Fruit fly (Drosophila melanogaster) whole organism, prepupa: Measurements from ENCODE around the gene Jon74E.
A peak's percentile ranks its signal among the peaks of the same experiment; 100 is the strongest.

ENCODE experiments used
- Blimp-1 ChIP-seq: fragments of 200-800 bp; sonication (Bioruptor generic); optimal IDR thresholded peaks from 3 replicates; lab custom pipeline; 2017; ENCODE audit warnings: missing biosample characterization, missing genetic modification characterization, mild to moderate bottlenecking, moderate library complexity, missing genetic modification reagents
- CG10631 ChIP-seq: fragments of 200-800 bp; sonication (Bioruptor generic); optimal IDR thresholded peaks from 2 replicates; lab custom pipeline; 2016; ENCODE audit warnings: missing biosample characterization, missing genetic modification characterization
- CG11294 ChIP-seq: fragments of 200-800 bp; sonication (Bioruptor generic); IDR thresholded peaks from 2 replicates; pipeline ENCODE4 v1.3.6; 2022; ENCODE audit warnings: missing biosample characterization, missing genetic modification characterization
- CG11902 ChIP-seq: fragments of 200-800 bp; sonication (Bioruptor generic); optimal IDR thresholded peaks from 3 replicates; lab custom pipeline; 2016; ENCODE audit warnings: missing biosample characterization, missing genetic modification characterization
- CG15336 ChIP-seq: fragments of 200-800 bp; sonication (Bioruptor generic); IDR thresholded peaks from 2 replicates; pipeline ENCODE4 v1.3.6; 2022; ENCODE audit warnings: missing biosample characterization, missing genetic modification characterization
- CG1621 ChIP-seq: fragments of 200-800 bp; sonication (Bioruptor generic); optimal IDR thresholded peaks from 3 replicates; lab custom pipeline; 2018; ENCODE audit warnings: missing biosample characterization, mild to moderate bottlenecking, missing genetic modification characterization
- CG16779 ChIP-seq: fragments of 200-800 bp; sonication (Bioruptor generic); optimal IDR thresholded peaks from 3 replicates; lab custom pipeline; 2017; ENCODE audit warnings: missing biosample characterization, mild to moderate bottlenecking, missing genetic modification characterization
- CG3032 ChIP-seq: fragments of 200-800 bp; optimal IDR thresholded peaks from 2 replicates; lab custom pipeline; 2019; ENCODE audit warnings: missing biosample characterization, mild to moderate bottlenecking, missing genetic modification characterization, moderate library complexity
- CG31627 ChIP-seq: fragments of 200-800 bp; sonication (Bioruptor generic); optimal IDR thresholded peaks from 3 replicates; lab custom pipeline; 2016; ENCODE audit warnings: missing biosample characterization, missing genetic modification characterization
- CG32006 ChIP-seq: fragments of 200-800 bp; sonication (Bioruptor generic); optimal IDR thresholded peaks from 3 replicates; lab custom pipeline; 2017; ENCODE audit warnings: missing biosample characterization, mild to moderate bottlenecking, missing genetic modification characterization
- CG34406 ChIP-seq: fragments of 200-800 bp; sonication (Bioruptor generic); optimal IDR thresholded peaks from 3 replicates; lab custom pipeline; 2016; ENCODE audit warnings: missing biosample characterization, missing genetic modification characterization
- CG3919 ChIP-seq: fragments of 200-800 bp; sonication (Bioruptor generic); optimal IDR thresholded peaks from 3 replicates; lab custom pipeline; 2016; ENCODE audit warnings: missing biosample characterization, missing genetic modification characterization
- CG4318 ChIP-seq: fragments of 200-800 bp; sonication (Bioruptor generic); optimal IDR thresholded peaks from 3 replicates; lab custom pipeline; 2017; ENCODE audit warnings: missing biosample characterization, mild to moderate bottlenecking, missing genetic modification characterization
- CG6808 ChIP-seq: fragments of 200-800 bp; sonication (Bioruptor generic); optimal IDR thresholded peaks from 3 replicates; lab custom pipeline; 2017; ENCODE audit warnings: missing biosample characterization, missing genetic modification characterization, mild to moderate bottlenecking, moderate library complexity, missing genetic modification reagents
- CG6854 ChIP-seq: fragments of 200-800 bp; sonication (Bioruptor generic); optimal IDR thresholded peaks from 2 replicates; lab custom pipeline; 2017; ENCODE audit warnings: missing biosample characterization, mild to moderate bottlenecking, missing genetic modification characterization
- CG8119 ChIP-seq: fragments of 200-800 bp; sonication (Bioruptor generic); IDR thresholded peaks from 3 replicates; pipeline ENCODE4 v1.3.6; 2022; ENCODE audit warnings: missing biosample characterization, missing genetic modification characterization
- CG8319 ChIP-seq: fragments of 200-800 bp; sonication (Bioruptor generic); optimal IDR thresholded peaks from 3 replicates; lab custom pipeline; 2016; ENCODE audit warnings: missing biosample characterization, missing genetic modification characterization
- CG8632 ChIP-seq: fragments of 200-800 bp; sonication (Bioruptor generic); optimal IDR thresholded peaks from 3 replicates; lab custom pipeline; 2016; ENCODE audit warnings: missing biosample characterization, missing genetic modification characterization
- CG9139 ChIP-seq: fragments of 200-800 bp; sonication (Bioruptor generic); optimal IDR thresholded peaks from 3 replicates; lab custom pipeline; 2017; ENCODE audit warnings: missing biosample characterization, mild to moderate bottlenecking, missing genetic modification characterization
- Eip78C ChIP-seq: fragments of 200-800 bp; sonication (Bioruptor generic); peaks from one replicate; lab custom pipeline; 2016; ENCODE audit warnings: missing biosample characterization, missing genetic modification characterization
- Ets96B ChIP-seq: fragments of 200-800 bp; optimal IDR thresholded peaks from 2 replicates; lab custom pipeline; 2019; ENCODE audit warnings: missing biosample characterization, mild to moderate bottlenecking, missing genetic modification characterization, moderate library complexity
- Gug ChIP-seq: fragments of 200-800 bp; sonication (Bioruptor generic); IDR thresholded peaks from 2 replicates; pipeline ENCODE4 v1.3.6; 2022; ENCODE audit warnings: missing biosample characterization, missing genetic modification characterization
- Hr38 ChIP-seq: sonication (Bioruptor generic); optimal IDR thresholded peaks from 2 replicates; lab custom pipeline; 2016; ENCODE audit warnings: missing biosample characterization, missing genetic modification characterization
- Hr4 ChIP-seq: fragments of 200-800 bp; sonication (Bioruptor generic); optimal IDR thresholded peaks from 3 replicates; lab custom pipeline; 2016; ENCODE audit warnings: missing biosample characterization, missing genetic modification characterization
- Lpt ChIP-seq: fragments of 200-800 bp; sonication (Bioruptor generic); optimal IDR thresholded peaks from 3 replicates; lab custom pipeline; 2016; ENCODE audit warnings: missing biosample characterization, missing genetic modification characterization
- Met ChIP-seq: fragments of 200-800 bp; sonication (Bioruptor generic); optimal IDR thresholded peaks from 3 replicates; lab custom pipeline; 2016; ENCODE audit warnings: missing biosample characterization, missing genetic modification characterization
- OdsH ChIP-seq: fragments of 200-800 bp; sonication (Bioruptor generic); optimal IDR thresholded peaks from 3 replicates; lab custom pipeline; 2016; ENCODE audit warnings: missing biosample characterization, missing genetic modification characterization
- Sox102F ChIP-seq: fragments of 200-800 bp; sonication (Bioruptor generic); optimal IDR thresholded peaks from 2 replicates; lab custom pipeline; 2016; ENCODE audit warnings: missing biosample characterization, mild to moderate bottlenecking, missing genetic modification characterization
- Sox14 ChIP-seq: fragments of 200-800 bp; sonication (Bioruptor generic); optimal IDR thresholded peaks from 3 replicates; lab custom pipeline; 2016; ENCODE audit warnings: missing biosample characterization, missing genetic modification characterization
- Sox15 ChIP-seq: fragments of 200-800 bp; sonication (Bioruptor generic); optimal IDR thresholded peaks from 3 replicates; lab custom pipeline; 2016; ENCODE audit warnings: missing biosample characterization, missing genetic modification characterization
- achi ChIP-seq: fragments of 200-800 bp; sonication (Bioruptor generic); optimal IDR thresholded peaks from 3 replicates; lab custom pipeline; 2016; ENCODE audit warnings: missing biosample characterization, missing genetic modification characterization
- acj6 ChIP-seq: fragments of 200-800 bp; sonication (Bioruptor generic); optimal IDR thresholded peaks from 3 replicates; lab custom pipeline; 2016; ENCODE audit warnings: missing biosample characterization, missing genetic modification characterization
- cyc ChIP-seq: fragments of 200-800 bp; sonication (Bioruptor generic); optimal IDR thresholded peaks from 3 replicates; lab custom pipeline; 2016; ENCODE audit warnings: missing biosample characterization, missing genetic modification characterization
- dac ChIP-seq: fragments of 200-800 bp; sonication (Bioruptor generic); optimal IDR thresholded peaks from 2 replicates; lab custom pipeline; 2017; ENCODE audit warnings: missing biosample characterization, mild to moderate bottlenecking, missing genetic modification characterization
- dsx ChIP-seq: fragments of 200-800 bp; optimal IDR thresholded peaks from 3 replicates; lab custom pipeline; 2019; ENCODE audit warnings: missing biosample characterization, mild to moderate bottlenecking, missing genetic modification characterization, moderate library complexity; ENCODE audit not compliant: poor library complexity, severe bottlenecking
- eg ChIP-seq: fragments of 200-800 bp; sonication (Bioruptor generic); IDR thresholded peaks from 3 replicates; pipeline ENCODE4 v1.3.6; 2022; ENCODE audit warnings: missing biosample characterization, missing genetic modification characterization
- esn ChIP-seq: fragments of 200-800 bp; sonication (Bioruptor generic); optimal IDR thresholded peaks from 2 replicates; lab custom pipeline; 2016; ENCODE audit warnings: missing biosample characterization, mild to moderate bottlenecking, missing genetic modification characterization, moderate library complexity
- fd85E ChIP-seq: fragments of 200-800 bp; sonication (Bioruptor generic); optimal IDR thresholded peaks from 3 replicates; lab custom pipeline; 2016; ENCODE audit warnings: missing biosample characterization, missing genetic modification characterization
- fkh ChIP-seq: fragments of 200-800 bp; sonication (Bioruptor generic); optimal IDR thresholded peaks from 3 replicates; lab custom pipeline; 2017; ENCODE audit warnings: missing biosample characterization, mild to moderate bottlenecking, missing genetic modification characterization, moderate library complexity
- lz ChIP-seq: fragments of 200-800 bp; sonication (Bioruptor generic); optimal IDR thresholded peaks from 3 replicates; lab custom pipeline; 2016; ENCODE audit warnings: missing biosample characterization, missing genetic modification characterization
- net ChIP-seq: fragments of 200-800 bp; sonication (Bioruptor generic); optimal IDR thresholded peaks from 3 replicates; lab custom pipeline; 2016; ENCODE audit warnings: missing biosample characterization, missing genetic modification characterization
- pdm3 ChIP-seq: fragments of 200-800 bp; sonication (Bioruptor generic); optimal IDR thresholded peaks from 3 replicates; lab custom pipeline; 2016; ENCODE audit warnings: missing biosample characterization, missing genetic modification characterization
- salr ChIP-seq, 2 experiments: fragments of 200-800 bp; sonication (Bioruptor generic); optimal IDR thresholded peaks; 3 replicates each; lab custom pipeline; 2016 to 2018; ENCODE audit warnings: missing biosample characterization in 2 of 2, missing genetic modification characterization in 2 of 2, mild to moderate bottlenecking in 1 of 2
- spab ChIP-seq: fragments of 200-800 bp; sonication (Bioruptor generic); optimal IDR thresholded peaks from 2 replicates; lab custom pipeline; 2017; ENCODE audit warnings: missing biosample characterization, mild to moderate bottlenecking, missing genetic modification characterization, missing genetic modification reagents
- ss ChIP-seq, 2 experiments: fragments of 200-800 bp; sonication (Bioruptor generic); optimal IDR thresholded peaks; 2 replicates in 1 of 2; 3 replicates in 1 of 2; lab custom pipeline; 2017 to 2018; ENCODE audit warnings: mild to moderate bottlenecking in 2 of 2, missing biosample characterization in 2 of 2, missing genetic modification characterization in 2 of 2, moderate library complexity in 1 of 2
- svp ChIP-seq: fragments of 200-800 bp; sonication (Bioruptor generic); peaks from one replicate; lab custom pipeline; 2016; ENCODE audit warnings: missing biosample characterization, missing genetic modification characterization
- topi ChIP-seq: fragments of 200-800 bp; sonication (Bioruptor generic); optimal IDR thresholded peaks from 3 replicates; lab custom pipeline; 2016; ENCODE audit warnings: missing biosample characterization, missing genetic modification characterization
- vri ChIP-seq: fragments of 200-800 bp; sonication (Bioruptor generic); optimal IDR thresholded peaks from 3 replicates; lab custom pipeline; 2016; ENCODE audit warnings: missing biosample characterization, mild to moderate bottlenecking, missing genetic modification characterization

Jon74E gene

dm6 chr3L:17506005-17506760, 42.7 kb downstream of the Jon74E start (continued):
- peak in 1 of 2 experiments; percentile 12 for TF ChIP-seq salr (GFP tag; optimal IDR thresholded peaks at IDR 0.05; lab: Kevin White, UChicago)
- no peak for TF ChIP-seq CG16779
- TF ChIP-seq vri: peak; percentile 14
- TF ChIP-seq Sox14 (GFP tag; lab: Kevin White, UChicago): peak; percentile 39
- no peak for TF ChIP-seq CG6854
- peak; percentile 25 for TF ChIP-seq lz (GFP tag; lab: Kevin White, UChicago)
- peak; percentile 63 for TF ChIP-seq acj6
- TF ChIP-seq ss (GFP tag; optimal IDR thresholded peaks at IDR 0.05; lab: Kevin White, UChicago): no peak
- no peak for TF ChIP-seq fkh (GFP tag; lab: Kevin White, UChicago)

- TF ChIP-seq Blimp-1 (GFP tag; lab: Kevin White, UChicago) (no peak), CG10631 (GFP tag; lab: Kevin White, UChicago) (peak; percentile 62), acj6 (peak; percentile 11), topi (GFP tag; lab: Kevin White, UChicago) (no peak), Lpt (GFP tag; lab: Kevin White, UChicago) (peak; percentile 31), Sox15 (no peak), dsx (GFP tag; lab: Kevin White, UChicago) (no peak), pdm3 (GFP tag; lab: Kevin White, UChicago) (peak; percentile 36), Eip78C (GFP tag; lab: Kevin White, UChicago) (peak; percentile 71), spab (GFP tag; lab: Kevin White, UChicago) (no peak), Gug (GFP tag; lab: Robert Waterston, UW) (peak; percentile 15; the same call in 1 of the 2 replicates), fd85E (GFP tag; lab: Kevin White, UChicago) (no peak), CG6808 (GFP tag; lab: Kevin White, UChicago) (no peak), dac (no peak), Sox102F (no peak), CG31627 (GFP tag; lab: Kevin White, UChicago) (no peak), svp (GFP tag; lab: Kevin White, UChicago) (no peak), eg (GFP tag; lab: Robert Waterston, UW) (peak; percentile 58), salr (GFP tag; optimal IDR thresholded peaks at IDR 0.05; lab: Kevin White, UChicago) (peak in 1 of 2 experiments; percentile 51), Hr4 (GFP tag; lab: Kevin White, UChicago) (peak; percentile 16), ss (GFP tag; optimal IDR thresholded peaks at IDR 0.05; lab: Kevin White, UChicago) (no peak), CG8119 (GFP tag; lab: Robert Waterston, UW) (peak; percentile 58; the same call in 2 of the 3 replicates), Sox14 (GFP tag; lab: Kevin White, UChicago) (peak; percentile 40), CG11294 (GFP tag; lab: Robert Waterston, UW) (no peak), CG6854 (no peak), esn (no peak), CG1621 (no peak), Ets96B (tag; lab: Kevin White, UChicago) (no peak), CG11902 (no peak), lz (GFP tag; lab: Kevin White, UChicago) (no peak), CG34406 (GFP tag; lab: Kevin White, UChicago) (no peak), CG15336 (GFP tag; lab: Robert Waterston, UW) (peak; percentile 61), Met (GFP tag; lab: Kevin White, UChicago) (no peak), CG3919 (GFP tag; lab: Kevin White, UChicago) (peak; percentile 15), CG32006 (GFP tag; lab: Kevin White, UChicago) (peak; percentile 29), cyc (GFP tag; lab: Kevin White, UChicago) (no peak), CG9139 (no peak), achi (GFP tag; lab: Kevin White, UChicago) (peak; percentile 29), CG4318 (no peak), net (GFP tag; lab: Kevin White, UChicago) (no peak), CG3032 (tag; lab: Kevin White, UChicago) (no peak), vri (no peak), CG8319 (GFP tag; lab: Kevin White, UChicago) (no peak), Hr38 (GFP tag; lab: Kevin White, UChicago) (no peak), CG16779 (no peak), OdsH (GFP tag; lab: Kevin White, UChicago) (peak; percentile 11), CG8632 (GFP tag; lab: Kevin White, UChicago) (no peak)
Measured at dm6 chr3L:17504538-17504937, 44.4 kb downstream of the Jon74E start.
